Worm (Caenorhabditis elegans) whole organism, midembryonic: Measurements from ENCODE around the gene C42D4.19.

Experiments
- T22C8.4 ChIP-seq: fragments of 200-800 bp; sonication (Bioruptor generic); IDR thresholded peaks from 2 replicates; pipeline ENCODE4 v1.3.6; 2022; ENCODE audit warnings: missing genetic modification characterization, missing compliant biosample characterization
- cog-1 ChIP-seq: sonication (generic microtip); optimal IDR thresholded peaks from 2 replicates; lab custom pipeline; 2016; ENCODE audit warnings: missing genetic modification characterization, missing compliant biosample characterization
- flt-1 ChIP-seq: fragments of 200-800 bp; sonication (Bioruptor generic); IDR thresholded peaks from 2 replicates; pipeline ENCODE4 v1.3.6; 2022; ENCODE audit warnings: missing genetic modification characterization, missing compliant biosample characterization
- klf-2 ChIP-seq: fragments of 200-800 bp; sonication (Bioruptor generic); conservative IDR thresholded peaks from 2 replicates; pipeline ENCODE4 v1.3.6; 2022; ENCODE audit warnings: missing genetic modification reagents, missing genetic modification characterization, missing compliant biosample characterization
- med-1 ChIP-seq: sonication (generic microtip); optimal IDR thresholded peaks from 2 replicates; lab custom pipeline; 2017; ENCODE audit warnings: missing genetic modification characterization, mild to moderate bottlenecking, missing compliant biosample characterization, antibody characterized with exemption, missing genetic modification reagents; ENCODE audit not compliant: insufficient read depth
- ref-1 ChIP-seq: fragments of 200-800 bp; sonication (Bioruptor generic); conservative IDR thresholded peaks from 2 replicates; pipeline ENCODE4 v1.3.6; 2022; ENCODE audit warnings: missing genetic modification reagents, missing genetic modification characterization, missing compliant biosample characterization
- tab-1 ChIP-seq: fragments of 200-800 bp; sonication (Bioruptor generic); IDR thresholded peaks from 2 replicates; pipeline ENCODE4 v1.3.6; 2022; ENCODE audit warnings: missing genetic modification characterization, missing compliant biosample characterization
- ztf-23 ChIP-seq: fragments of 200-800 bp; sonication (Bioruptor generic); IDR thresholded peaks from 2 replicates; pipeline ENCODE4 v1.3.6; 2022; ENCODE audit warnings: missing genetic modification reagents, missing genetic modification characterization, missing compliant biosample characterization
- ztf-29 ChIP-seq: fragments of 200-800 bp; sonication (Bioruptor generic); IDR thresholded peaks from 2 replicates; pipeline ENCODE4 v1.3.6; 2022; ENCODE audit warnings: missing genetic modification reagents, missing genetic modification characterization, missing compliant biosample characterization

Gene C42D4.19

DNA sequence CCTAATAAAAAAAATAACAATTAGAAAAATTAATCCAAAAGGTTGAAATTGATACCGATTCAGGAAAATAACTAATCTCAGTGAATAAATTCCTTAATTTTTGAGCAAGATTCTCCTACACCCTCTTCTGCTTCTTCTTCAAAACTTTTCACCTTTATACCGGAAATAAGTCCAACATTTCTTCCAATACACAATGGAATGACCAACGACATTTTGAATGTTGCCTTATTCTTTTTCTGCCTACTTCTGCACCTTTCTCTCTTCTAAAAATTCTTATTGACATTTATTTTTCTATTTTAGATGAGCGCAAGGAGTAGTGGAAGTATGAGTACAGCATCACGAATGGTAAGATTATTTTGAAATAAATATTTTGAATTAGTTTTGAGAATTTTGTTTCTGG lies 21.4 kb downstream of the C42D4.19 start, which contains the start of gene unc-8:
TSS of gene unc-8 (plus strand) at position 301 of the 400 bp plus-strand sequence.
- TF ChIP-seq tab-1 (GFP tag; lab: Robert Waterston, UW) = no peak
- TF ChIP-seq T22C8.4 = no peak
- TF ChIP-seq flt-1 (GFP tag; lab: Robert Waterston, UW) = no peak
- no peak for TF ChIP-seq ztf-23 (GFP tag; lab: Robert Waterston, UW)
- no peak for TF ChIP-seq ztf-29
- TF ChIP-seq ref-1 (GFP tag; lab: Robert Waterston, UW) = no peak
- no peak for TF ChIP-seq cog-1 (tag; lab: Kevin White, UChicago)
- no peak for TF ChIP-seq klf-2 (GFP tag; lab: Robert Waterston, UW)

DNA sequence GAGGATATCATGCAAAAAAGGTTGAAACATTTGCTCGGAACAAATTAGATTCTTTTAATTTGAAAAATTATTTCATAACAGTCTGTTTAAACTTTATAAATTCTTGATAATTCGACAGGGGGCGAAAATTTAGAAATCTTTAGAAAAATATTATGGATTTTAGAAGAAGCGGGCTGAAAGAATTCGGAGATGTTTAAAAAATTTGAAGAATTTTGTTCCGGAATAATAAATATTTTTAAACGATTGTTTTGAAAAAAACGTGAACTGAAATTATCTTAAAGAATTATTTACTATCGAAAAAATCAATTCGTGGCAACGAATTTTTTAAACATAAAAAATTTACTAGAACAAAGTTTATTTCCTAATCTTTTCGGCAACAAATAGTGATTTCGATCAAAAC lies 28.2 kb downstream of the C42D4.19 start, which contains the start of gene R13A1.3:
TSS of gene R13A1.3 (plus strand) at position 301 of the 400 bp plus-strand sequence.
- TF ChIP-seq cog-1 (tag; lab: Kevin White, UChicago) = no peak
- no peak for TF ChIP-seq ztf-23 (GFP tag; lab: Robert Waterston, UW)
- no peak for TF ChIP-seq tab-1 (GFP tag; lab: Robert Waterston, UW)
- no peak for TF ChIP-seq flt-1 (GFP tag; lab: Robert Waterston, UW)
- TF ChIP-seq T22C8.4 = no peak
- TF ChIP-seq med-1 (GFP tag; lab: Kevin White, UChicago) = no peak
- TF ChIP-seq klf-2 (GFP tag; lab: Robert Waterston, UW) = no peak
- TF ChIP-seq ztf-29 = no peak
- no peak for TF ChIP-seq ref-1 (GFP tag; lab: Robert Waterston, UW)

DNA sequence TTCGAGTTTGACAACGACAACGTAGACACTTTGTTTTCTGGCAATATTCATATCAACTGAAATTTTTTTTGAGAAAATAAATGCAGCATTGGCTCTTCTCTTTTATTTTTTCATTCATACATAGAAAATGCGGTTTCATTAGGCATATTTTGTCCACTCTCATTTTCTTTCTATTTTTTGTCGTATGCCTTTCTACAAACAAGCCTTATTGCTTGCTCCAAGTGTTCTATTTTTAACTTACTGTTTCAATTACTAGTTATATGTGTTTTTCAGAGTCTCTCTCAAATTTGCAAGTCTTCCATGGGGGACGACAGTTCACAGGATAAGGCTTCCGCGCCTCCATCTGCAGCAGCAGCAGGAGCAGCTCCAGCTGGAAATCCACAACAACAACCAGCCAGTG lies 30.5 kb downstream of the C42D4.19 start, which contains the start of gene kcc-1:
TSS of gene kcc-1 (plus strand) at position 301 of the 400 bp plus-strand sequence.
- TF ChIP-seq ztf-23 (GFP tag; lab: Robert Waterston, UW) (no peak), ref-1 (GFP tag; lab: Robert Waterston, UW) (no peak)

DNA sequence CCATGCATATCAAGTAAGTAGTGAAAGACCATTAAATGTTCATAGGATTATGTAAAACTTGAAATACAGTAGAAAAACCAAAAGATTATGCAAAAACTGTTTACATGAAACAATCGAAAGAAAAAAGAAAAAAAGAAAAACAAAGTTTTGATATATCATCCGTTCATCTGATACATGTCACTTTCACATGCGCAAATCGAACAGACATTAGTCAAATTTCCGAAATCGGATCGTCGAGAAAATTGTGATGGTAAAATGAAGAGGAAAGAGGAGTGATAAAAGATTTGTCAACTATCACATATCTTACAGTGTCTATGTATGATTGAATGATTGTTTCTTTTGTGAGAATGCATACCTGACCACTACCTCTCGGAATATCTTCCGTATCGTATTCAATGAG lies 33.5 kb downstream of the C42D4.19 start:
- TF ChIP-seq ztf-29 (no peak), tab-1 (GFP tag; lab: Robert Waterston, UW) (no peak), T22C8.4 (no peak), ztf-23 (GFP tag; lab: Robert Waterston, UW) (no peak), med-1 (GFP tag; lab: Kevin White, UChicago) (no peak), cog-1 (tag; lab: Kevin White, UChicago) (no peak), flt-1 (GFP tag; lab: Robert Waterston, UW) (no peak), ref-1 (GFP tag; lab: Robert Waterston, UW) (no peak), klf-2 (GFP tag; lab: Robert Waterston, UW) (no peak)

DNA sequence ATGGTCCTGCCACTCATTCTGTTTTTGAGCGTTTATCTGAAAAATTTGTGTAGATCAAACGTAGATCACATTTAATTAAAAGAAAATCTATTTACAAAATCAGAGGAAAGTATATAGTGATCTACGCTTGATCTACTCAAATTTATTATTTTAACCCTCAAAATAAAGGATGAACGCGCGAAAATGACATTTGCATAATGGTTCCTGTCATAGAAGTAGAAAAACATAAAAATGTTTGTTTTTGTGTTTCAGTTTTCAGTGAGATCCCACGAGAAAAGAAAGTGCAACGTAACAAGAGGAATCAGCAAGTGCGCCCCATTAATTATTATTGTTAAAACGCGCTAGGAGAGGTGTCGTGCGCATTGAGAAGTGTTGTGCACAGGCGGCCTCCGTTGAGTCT lies 35.9 kb downstream of the C42D4.19 start:
- TF ChIP-seq cog-1 (tag; lab: Kevin White, UChicago) = no peak
- TF ChIP-seq ref-1 (GFP tag; lab: Robert Waterston, UW) = no peak
- no peak for TF ChIP-seq tab-1 (GFP tag; lab: Robert Waterston, UW)
- no peak for TF ChIP-seq ztf-29
- no peak for TF ChIP-seq flt-1 (GFP tag; lab: Robert Waterston, UW)
- no peak for TF ChIP-seq T22C8.4
- no peak for TF ChIP-seq klf-2 (GFP tag; lab: Robert Waterston, UW)
- TF ChIP-seq ztf-23 (GFP tag; lab: Robert Waterston, UW) = no peak

DNA sequence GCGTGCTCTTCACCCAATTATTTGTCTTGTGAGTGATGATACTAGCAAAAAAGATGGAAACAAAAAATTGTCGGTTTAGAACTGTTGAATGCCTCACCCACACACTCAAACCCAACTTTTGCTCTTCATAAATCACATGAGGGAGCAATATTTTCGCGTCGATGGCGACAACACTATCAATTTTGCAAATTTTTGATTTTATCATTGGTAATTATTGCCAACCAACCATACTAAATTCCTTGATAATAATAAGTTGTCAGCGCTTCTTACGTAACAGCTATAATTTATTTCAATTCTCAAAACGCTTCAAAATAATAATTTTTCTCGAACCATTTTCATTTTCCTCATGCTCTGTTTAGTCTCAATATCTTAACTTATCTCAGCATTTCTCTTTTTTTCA lies 37.3 kb downstream of the C42D4.19 start:
- no peak for TF ChIP-seq ref-1 (GFP tag; lab: Robert Waterston, UW)
- TF ChIP-seq cog-1 (tag; lab: Kevin White, UChicago) = no peak
- TF ChIP-seq tab-1 (GFP tag; lab: Robert Waterston, UW) = no peak
- no peak for TF ChIP-seq T22C8.4

DNA sequence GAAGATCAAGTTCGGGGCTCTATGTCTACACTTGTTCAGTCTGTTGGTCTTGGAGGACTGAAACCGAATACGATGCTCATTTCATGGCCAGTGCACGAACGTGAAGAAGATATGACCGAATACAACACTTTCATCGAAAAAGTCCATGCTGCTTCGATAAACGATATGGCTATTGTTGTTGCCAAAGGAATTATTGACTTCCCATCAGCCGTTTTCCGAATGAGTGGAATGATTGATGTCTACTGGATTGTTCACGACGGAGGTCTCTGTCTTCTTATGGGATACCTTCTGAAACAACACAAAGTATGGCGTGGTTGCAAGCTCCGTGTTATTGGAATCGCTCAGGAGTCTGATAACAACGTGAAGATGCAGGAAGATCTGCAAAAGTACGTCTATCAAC lies 40.8 kb downstream of the C42D4.19 start:
- no peak for TF ChIP-seq klf-2 (GFP tag; lab: Robert Waterston, UW)
- no peak for TF ChIP-seq cog-1 (tag; lab: Kevin White, UChicago)
- TF ChIP-seq ref-1 (GFP tag; lab: Robert Waterston, UW) = no peak
- TF ChIP-seq med-1 (GFP tag; lab: Kevin White, UChicago) = no peak
- no peak for TF ChIP-seq ztf-29
- TF ChIP-seq T22C8.4 = no peak
- TF ChIP-seq tab-1 (GFP tag; lab: Robert Waterston, UW) = no peak
- TF ChIP-seq ztf-23 (GFP tag; lab: Robert Waterston, UW) = no peak
- no peak for TF ChIP-seq flt-1 (GFP tag; lab: Robert Waterston, UW)

DNA sequence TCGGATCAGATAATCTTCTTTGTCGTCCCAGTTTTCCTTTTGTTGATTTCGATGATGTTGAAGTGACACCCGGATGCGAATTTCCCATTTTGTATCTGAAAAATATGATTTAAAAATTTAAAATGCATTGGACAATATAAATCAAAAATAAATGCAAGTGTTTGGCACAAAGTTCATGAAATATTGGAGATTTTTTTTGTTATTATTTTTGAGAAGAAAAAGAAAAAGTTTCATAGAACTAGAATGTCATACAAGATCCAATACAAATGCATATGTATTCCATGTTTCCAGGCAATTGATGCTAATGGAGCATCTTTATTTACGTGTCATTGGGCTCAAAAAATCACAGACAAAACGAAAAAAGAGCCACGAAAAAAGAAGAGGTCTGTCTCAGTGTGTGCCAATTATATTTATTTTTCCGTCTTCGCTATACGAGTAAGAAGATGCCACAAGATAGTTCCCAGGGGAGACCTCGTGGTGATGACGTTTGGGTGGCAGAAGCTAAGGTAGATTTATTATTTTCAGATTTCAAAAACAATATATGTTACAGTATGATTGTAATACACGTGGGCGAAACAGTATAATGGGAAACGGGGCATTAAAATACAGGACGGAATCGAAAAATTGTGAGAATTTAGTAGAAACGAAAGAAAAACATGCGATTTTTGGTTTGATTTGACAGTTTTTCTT lies 44.1 kb downstream of the C42D4.19 start, which contains the start of the genes glb-23 and R13A1.1:
TSS of gene glb-23 (minus strand) at position 101 of the 690 bp plus-strand sequence.
TSS of gene R13A1.1 (plus strand) at position 640 of the 690 bp plus-strand sequence.
- TF ChIP-seq ref-1 (GFP tag; lab: Robert Waterston, UW) (no peak), med-1 (GFP tag; lab: Kevin White, UChicago) (no peak), tab-1 (GFP tag; lab: Robert Waterston, UW) (no peak), ztf-29 (no peak), T22C8.4 (no peak), cog-1 (tag; lab: Kevin White, UChicago) (no peak), flt-1 (GFP tag; lab: Robert Waterston, UW) (no peak), klf-2 (GFP tag; lab: Robert Waterston, UW) (no peak), ztf-23 (GFP tag; lab: Robert Waterston, UW) (no peak)

DNA sequence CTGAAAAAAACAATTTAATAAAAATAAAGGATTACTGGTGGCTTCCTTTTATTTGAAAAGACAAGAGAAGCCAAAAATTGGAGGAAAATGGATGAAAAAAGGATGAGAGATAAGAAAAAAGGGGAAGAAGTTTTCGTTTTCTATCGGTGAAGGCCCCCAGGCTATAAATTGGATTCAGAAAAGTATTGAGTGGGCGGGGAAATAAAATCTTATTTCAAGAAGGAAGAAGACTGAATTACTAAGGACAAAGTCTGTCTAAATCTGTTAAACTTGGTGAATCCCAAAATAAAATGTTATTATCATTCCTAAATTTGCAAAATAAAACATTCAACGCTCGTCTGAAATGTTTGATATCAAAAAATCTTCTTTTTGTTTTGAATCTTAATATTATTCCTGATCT lies 46.6 kb downstream of the C42D4.19 start:
- TF ChIP-seq ref-1 (GFP tag; lab: Robert Waterston, UW) (no peak), flt-1 (GFP tag; lab: Robert Waterston, UW) (no peak), tab-1 (GFP tag; lab: Robert Waterston, UW) (no peak), T22C8.4 (no peak), cog-1 (tag; lab: Kevin White, UChicago) (no peak), klf-2 (GFP tag; lab: Robert Waterston, UW) (no peak), med-1 (GFP tag; lab: Kevin White, UChicago) (no peak), ztf-23 (GFP tag; lab: Robert Waterston, UW) (no peak), ztf-29 (no peak)
